Fruit fly (Drosophila melanogaster) Kc167 (cell line): ENCODE measurements around the gene Fbp2.

Experiments used
- Myc ChIP-seq: fragments of >200 bp; optimal IDR thresholded peaks from 2 replicates; lab custom pipeline; 2017; ENCODE audit warnings: missing external identifiers
- Sin3A ChIP-seq: fragments of >200 bp; optimal IDR thresholded peaks from 2 replicates; lab custom pipeline; 2018; ENCODE audit warnings: missing external identifiers
- insv ChIP-seq: fragments of >200 bp; optimal IDR thresholded peaks from 3 replicates; lab custom pipeline; 2018; ENCODE audit warnings: missing external identifiers
- psq ChIP-seq: fragments of >200 bp; optimal IDR thresholded peaks from 2 replicates; lab custom pipeline; 2017; ENCODE audit warnings: missing external identifiers
- ttk ChIP-seq: sonication (Bioruptor generic); optimal IDR thresholded peaks from 2 replicates; lab custom pipeline; 2017; ENCODE audit warnings: missing external identifiers

dm6 chr2L:9430992-9431602, 4.5 kb downstream of the Fbp2 start, which contains the start of the genes FucTB and scat:
- no peak for TF ChIP-seq psq (lab: Kevin White, UChicago)
- TF ChIP-seq Myc (lab: Kevin White, UChicago), result no peak
- TF ChIP-seq insv (lab: Kevin White, UChicago), result no peak
- no peak for TF ChIP-seq ttk (lab: Kevin White, UChicago)
- no peak for TF ChIP-seq Sin3A
